Worm (Caenorhabditis elegans): ENCODE data around the gene F44E7.7.

The F44E7.7 gene

ce11 chrV:5772503-5772902 lies 12.8 kb downstream of the F44E7.7 start:
- TF ChIP-seq ceh-6 (GFP tag; optimal IDR thresholded peaks at IDR 0.05) (no peak), zip-5 (tag; optimal IDR thresholded peaks at IDR 0.05) (no peak), ceh-18 (tag; optimal IDR thresholded peaks at IDR 0.05) (no peak), fkh-6 (tag; optimal IDR thresholded peaks at IDR 0.05) (no peak), ama-1 (optimal IDR thresholded peaks at IDR 0.05) (no peak), pqm-1 (tag; optimal IDR thresholded peaks at IDR 0.05) (no peak), ztf-16 (tag; optimal IDR thresholded peaks at IDR 0.05) (no peak), hlh-15 (tag; optimal IDR thresholded peaks at IDR 0.05) (no peak), ets-4 (tag; optimal IDR thresholded peaks at IDR 0.05) (no peak), T23F11.4 (GFP tag; optimal IDR thresholded peaks at IDR 0.05) (no peak), dmd-4 (tag; optimal IDR thresholded peaks at IDR 0.05; ENCODE audit: borderline replicate concordance) (no peak), pat-9 (tag; optimal IDR thresholded peaks at IDR 0.05) (no peak), sox-2 (GFP tag; IDR thresholded peaks at IDR 0.05) (no peak), ceh-45 (GFP tag; IDR thresholded peaks at IDR 0.05) (no peak), nhr-232 (tag; optimal IDR thresholded peaks at IDR 0.05) (no peak), ceh-22 (tag; optimal IDR thresholded peaks at IDR 0.05) (no peak), fkh-10 (GFP tag; optimal IDR thresholded peaks at IDR 0.05) (no peak), hlh-13 (GFP tag; optimal IDR thresholded peaks at IDR 0.05) (no peak)

ce11 chrV:5771627-5772026 lies 13.6 kb downstream of the F44E7.7 start, which contains the start of gene F44E7.3:
Gene F44E7.3, plus strand, starts transcription at chrV:5771945.
- TF ChIP-seq ceh-14 (tag; optimal IDR thresholded peaks at IDR 0.05) (no peak), ceh-31 (tag; optimal IDR thresholded peaks at IDR 0.05) (no peak), sox-2 (GFP tag; IDR thresholded peaks at IDR 0.05) (no peak)

ce11 chrV:5769999-5770398 lies 15.3 kb downstream of the F44E7.7 start:
- TF ChIP-seq tbx-2 (tag; optimal IDR thresholded peaks at IDR 0.05), result no peak
- no peak for TF ChIP-seq hlh-8 (tag; optimal IDR thresholded peaks at IDR 0.05)
- TF ChIP-seq ceh-31 (tag; optimal IDR thresholded peaks at IDR 0.05), result no peak
- no peak for TF ChIP-seq nfya-1 (tag; optimal IDR thresholded peaks at IDR 0.05)
- TF ChIP-seq nhr-232 (tag; optimal IDR thresholded peaks at IDR 0.05), result no peak
- TF ChIP-seq ets-4 (tag; optimal IDR thresholded peaks at IDR 0.05), result no peak
- TF ChIP-seq K02D7.2 (tag; optimal IDR thresholded peaks at IDR 0.05), result no peak
- TF ChIP-seq ceh-2 (tag; optimal IDR thresholded peaks at IDR 0.05), result no peak
- no peak for TF ChIP-seq hlh-15 (tag; optimal IDR thresholded peaks at IDR 0.05)
- TF ChIP-seq unc-3 (GFP tag; conservative IDR thresholded peaks at IDR 0.05), result no peak
- no peak for TF ChIP-seq unc-3 (tag; optimal IDR thresholded peaks at IDR 0.05)

ce11 chrV:5769500-5769899 lies 15.8 kb downstream of the F44E7.7 start:
- TF ChIP-seq ttx-3 (tag; optimal IDR thresholded peaks at IDR 0.05) (no peak), dve-1 (tag; optimal IDR thresholded peaks at IDR 0.05) (no peak), pros-1 (tag; optimal IDR thresholded peaks at IDR 0.05) (no peak), ztf-16 (tag; optimal IDR thresholded peaks at IDR 0.05) (no peak), hlh-6 (tag; optimal IDR thresholded peaks at IDR 0.05) (no peak), pqm-1 (tag; optimal IDR thresholded peaks at IDR 0.05) (no peak), lim-6 (tag; optimal IDR thresholded peaks at IDR 0.05) (no peak), tbx-7 (tag; optimal IDR thresholded peaks at IDR 0.05) (no peak), sox-2 (GFP tag; IDR thresholded peaks at IDR 0.05) (no peak), ceh-22 (tag; optimal IDR thresholded peaks at IDR 0.05) (no peak), pha-4 (tag; optimal IDR thresholded peaks at IDR 0.05) (no peak), ceh-45 (GFP tag; IDR thresholded peaks at IDR 0.05) (no peak), unc-3 (GFP tag; conservative IDR thresholded peaks at IDR 0.05) (no peak), unc-3 (tag; optimal IDR thresholded peaks at IDR 0.05) (no peak), ama-1 (optimal IDR thresholded peaks at IDR 0.05) (no peak), pax-1 (tag; optimal IDR thresholded peaks at IDR 0.05) (no peak)

- peak; percentile 30 for TF ChIP-seq elt-2 (tag; optimal IDR thresholded peaks at IDR 0.05)
- TF ChIP-seq ceh-34 (tag; optimal IDR thresholded peaks at IDR 0.05), result no peak
These were observed 17.0 kb downstream of the F44E7.7 start for ce11 chrV:5768292-5768695.

Measured in whole organism, late embryonic.